Fruit fly (Drosophila melanogaster) whole organism, embryonic: ENCODE results near the gene Or67a.

Source experiments
- Usf ChIP-seq: fragments of 200-800 bp; sonication (Bioruptor generic); optimal IDR thresholded peaks from 2 replicates; lab custom pipeline; 2017; ENCODE audit warnings: missing genotype, missing biosample characterization, missing genetic modification characterization
- ranshi ChIP-seq: fragments of 200-800 bp; sonication (Bioruptor generic); IDR thresholded peaks from 2 replicates; pipeline ENCODE4 v1.3.6; 2022; ENCODE audit warnings: missing biosample characterization, missing genetic modification characterization

DNA sequence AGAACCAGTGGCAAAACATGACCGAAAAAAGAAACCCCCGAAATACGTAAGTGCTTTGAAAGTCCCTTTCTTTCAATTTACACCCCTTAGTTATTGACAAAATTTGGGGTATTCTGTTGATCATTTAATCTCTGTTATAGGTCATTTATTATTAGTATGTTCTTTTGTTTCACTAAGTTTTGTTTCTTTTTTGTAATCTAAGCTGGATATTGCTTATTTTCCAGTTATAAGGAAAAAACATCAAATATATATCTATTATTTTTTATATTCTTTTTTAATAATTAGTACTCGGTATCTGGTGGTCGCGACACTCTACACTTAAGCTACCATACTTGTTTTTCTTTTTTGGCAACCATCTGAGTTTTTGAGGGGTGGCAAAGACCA is 20.2 kb upstream of the Or67a start:
- TF ChIP-seq Usf (GFP tag; lab: Kevin White, UChicago) (no peak), ranshi (peak; percentile 7; the same call in 1 of the 2 replicates)
